Worm (Caenorhabditis elegans) whole organism, L4/young adult: ENCODE results near the gene F20D6.8.

ENCODE experiments used
- W03F9.2 ChIP-seq: fragments of 150-350 bp; optimal IDR thresholded peaks from 2 replicates; lab custom pipeline; 2014; ENCODE audit warnings: missing biosample characterization, missing genetic modification characterization
- dao-5 ChIP-seq: sonication (generic microtip); optimal IDR thresholded peaks from 2 replicates; lab custom pipeline; 2016; ENCODE audit warnings: missing genotype, missing genetic modification characterization, moderate library complexity, missing compliant biosample characterization
- him-1 ChIP-seq: sonication (generic microtip); optimal IDR thresholded peaks from 2 replicates; lab custom pipeline; 2016; ENCODE audit warnings: missing genotype, missing genetic modification reagents, missing genetic modification characterization, missing compliant biosample characterization

F20D6.8 gene

DNA sequence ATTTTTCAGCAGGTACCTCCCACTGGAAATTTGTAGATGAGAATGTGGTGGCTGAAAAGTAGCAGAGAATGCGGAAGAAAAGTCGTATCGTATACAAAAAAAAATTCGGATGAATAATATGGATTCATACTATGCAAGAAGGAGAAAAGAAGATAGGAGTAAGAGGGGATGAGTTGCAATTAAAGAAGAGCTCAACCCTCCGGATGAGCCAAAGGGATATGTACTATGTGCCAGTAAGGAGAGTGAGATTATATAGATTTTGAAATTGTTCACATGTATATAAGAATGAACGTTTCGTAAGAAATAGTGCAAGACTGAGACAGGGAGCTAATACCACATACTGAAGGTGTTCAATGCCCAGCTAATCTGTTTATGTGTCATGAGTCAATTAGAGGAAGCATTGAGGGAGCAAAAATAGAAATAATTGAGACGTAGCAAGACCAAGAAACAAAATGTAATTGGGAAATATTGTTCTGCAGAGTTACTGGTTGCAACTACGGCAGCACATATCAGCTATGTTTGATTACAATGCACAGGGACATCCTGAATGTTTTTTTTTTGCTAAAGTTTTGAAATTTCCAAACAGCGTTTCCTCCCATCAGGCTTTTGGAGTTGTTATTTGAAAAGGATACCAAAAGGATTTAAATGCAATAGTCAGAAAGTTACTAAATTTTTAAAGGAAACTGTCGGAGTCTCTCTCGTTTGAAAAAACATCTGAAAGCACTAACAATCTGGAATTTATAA, at the start of gene F20D6.8:
TSS of gene F20D6.8 (minus strand) at position 51 of the 744 bp plus-strand sequence.
- TF ChIP-seq dao-5 (no peak), W03F9.2 (no peak), him-1 (no peak)

DNA sequence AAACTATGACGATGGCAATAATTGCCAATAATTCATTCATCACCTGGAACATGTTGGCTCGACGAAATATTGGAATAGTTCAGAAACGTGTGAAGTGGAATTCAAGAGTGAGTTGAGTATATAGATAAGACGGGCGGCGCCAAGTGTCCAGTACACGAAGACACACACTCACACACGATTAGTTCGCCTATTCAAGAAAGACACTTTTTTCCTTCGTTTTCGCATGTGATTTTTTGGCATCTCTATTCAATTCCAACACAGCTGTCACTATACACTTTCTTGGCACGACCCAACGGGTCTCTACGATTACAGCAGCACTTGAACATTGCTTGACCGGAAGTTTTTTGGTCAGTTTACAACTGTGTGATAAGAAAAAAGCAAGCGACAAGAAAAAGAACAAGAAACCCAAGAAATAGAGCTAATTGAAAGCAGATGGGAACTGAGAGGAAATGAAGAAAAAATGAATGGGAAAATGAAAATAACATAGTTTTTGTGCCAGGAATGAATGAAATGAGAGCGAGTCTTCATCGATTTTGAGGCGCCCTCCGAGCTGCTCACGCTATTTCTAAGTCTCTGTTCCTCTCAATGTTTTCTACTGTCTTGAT, 49.7 kb upstream of the F20D6.8 start, which contains the start of gene K07C11.8:
TSS of gene K07C11.8 (minus strand) at position 224 of the 605 bp plus-strand sequence.
- TF ChIP-seq him-1 (no peak), W03F9.2 (no peak), dao-5 (no peak)

DNA sequence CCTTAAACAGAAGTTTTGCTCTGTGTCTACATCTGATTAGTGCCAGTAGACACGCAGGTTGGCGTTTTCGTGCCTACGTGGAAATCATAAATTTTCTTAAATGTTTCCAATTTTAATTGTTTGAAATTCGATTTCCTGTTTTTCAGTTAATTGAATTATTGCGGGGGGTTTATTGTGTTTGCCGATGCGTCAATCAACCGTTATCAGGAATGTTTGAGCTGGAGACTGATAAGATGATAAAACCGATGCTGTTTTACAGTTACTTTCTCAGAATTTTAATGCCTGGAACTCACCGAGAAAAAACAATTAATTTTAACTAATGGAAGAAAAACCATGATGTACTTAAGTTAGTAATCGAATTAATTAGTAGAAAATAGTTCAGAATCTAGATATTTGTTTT, 49.0 kb upstream of the F20D6.8 start:
- TF ChIP-seq him-1 (no peak), W03F9.2 (no peak), dao-5 (no peak)

DNA sequence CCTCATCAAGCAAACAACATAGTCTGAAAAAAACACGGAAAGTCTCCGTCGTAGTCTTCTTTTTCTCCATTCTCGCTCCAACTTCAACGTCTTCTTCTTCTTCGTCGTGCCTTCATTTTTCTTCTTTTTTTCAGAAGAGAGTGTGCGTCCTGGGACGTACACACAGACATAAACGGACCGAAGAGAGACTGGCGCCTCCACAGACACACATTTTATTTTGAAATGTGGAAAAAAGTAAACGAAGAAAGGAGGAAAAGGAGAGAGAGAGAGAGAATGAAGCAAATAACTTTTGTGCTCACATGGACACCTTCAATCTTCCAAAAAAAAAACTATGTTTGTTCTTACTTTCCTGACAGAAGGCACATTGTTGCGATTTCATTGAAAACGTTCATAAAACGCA, 47.1 kb upstream of the F20D6.8 start:
- no peak for TF ChIP-seq dao-5
- no peak for TF ChIP-seq W03F9.2
- TF ChIP-seq him-1, result no peak

DNA sequence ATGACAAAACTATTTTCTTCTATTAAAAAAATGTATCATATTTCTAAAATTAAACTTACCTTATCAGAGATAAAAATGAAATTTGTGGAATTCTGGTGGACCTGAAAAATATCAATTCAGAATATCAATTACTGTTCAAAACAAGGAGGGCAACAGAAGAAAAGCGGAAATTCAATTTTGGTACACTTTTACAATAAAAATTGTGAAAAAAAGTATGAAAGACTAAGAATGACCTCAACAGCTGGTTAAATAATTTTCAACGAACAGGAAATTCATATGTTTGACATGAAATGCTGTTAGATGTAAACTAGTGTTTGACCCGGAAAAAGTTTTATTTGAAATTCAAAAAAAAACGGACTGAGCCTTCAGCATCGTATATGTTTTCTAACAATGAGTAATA, 45.8 kb upstream of the F20D6.8 start, which contains the start of gene K07C11.7:
TSS of gene K07C11.7 (minus strand) at position 101 of the 400 bp plus-strand sequence.
- TF ChIP-seq dao-5 (no peak), W03F9.2 (no peak), him-1 (no peak)

DNA sequence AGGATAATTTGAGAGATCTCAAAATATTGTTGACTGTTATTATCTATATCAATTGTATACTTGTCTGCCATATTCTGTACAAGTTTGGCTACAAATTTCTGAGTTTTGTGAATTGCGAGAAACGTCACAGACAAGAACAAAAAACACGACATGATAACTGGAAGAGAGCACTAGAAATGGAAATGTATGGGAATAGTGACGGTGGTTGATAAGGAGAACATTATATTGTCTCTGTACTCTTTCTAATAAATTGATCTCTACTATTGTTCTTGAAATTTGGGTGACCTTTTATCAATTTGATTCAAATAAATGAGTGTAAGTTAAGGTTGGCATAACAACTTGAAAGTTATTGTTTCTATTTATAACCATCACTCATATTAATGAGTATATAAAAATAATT, 44.7 kb upstream of the F20D6.8 start:
- TF ChIP-seq dao-5 (no peak), him-1 (no peak)

DNA sequence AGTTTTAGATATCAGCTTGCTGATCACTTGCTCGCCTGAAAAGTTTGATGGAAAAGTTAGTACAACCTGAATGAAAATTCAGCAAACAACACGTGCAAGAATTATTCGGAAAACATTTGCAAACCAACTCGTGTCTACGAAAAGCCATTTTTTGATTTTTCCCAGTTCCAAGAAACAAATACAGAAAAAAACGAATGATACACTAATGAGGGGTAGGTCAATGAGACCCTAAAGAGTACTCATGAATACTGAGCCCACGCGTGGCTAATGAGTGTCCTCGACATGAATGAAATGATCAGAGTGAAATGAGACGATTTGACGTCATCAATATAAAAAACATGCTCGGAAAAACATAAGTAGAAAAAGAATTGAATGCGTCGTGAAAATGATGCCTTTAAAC, 43.9 kb upstream of the F20D6.8 start:
- TF ChIP-seq dao-5 (no peak), W03F9.2 (no peak), him-1 (no peak)

DNA sequence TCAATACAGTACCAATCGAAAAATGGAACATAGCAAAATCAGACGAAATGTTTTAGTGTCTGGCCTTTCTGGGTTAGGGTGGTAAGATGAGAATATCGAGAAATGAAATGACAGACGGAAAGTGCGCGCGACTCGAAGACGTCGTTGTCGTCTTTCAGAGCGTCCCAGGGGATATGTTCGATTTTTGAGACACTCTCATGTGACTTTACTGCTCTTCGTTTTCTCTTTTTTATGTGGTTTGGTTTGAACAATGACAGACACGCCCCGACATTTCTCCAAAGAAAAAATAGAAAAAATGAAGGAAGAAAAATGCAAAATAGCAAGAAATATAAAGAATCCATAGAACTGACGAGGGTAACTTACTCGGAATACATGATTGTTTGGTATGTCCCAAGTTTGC, 42.5 kb upstream of the F20D6.8 start:
- TF ChIP-seq W03F9.2 (no peak), dao-5 (no peak), him-1 (no peak)

DNA sequence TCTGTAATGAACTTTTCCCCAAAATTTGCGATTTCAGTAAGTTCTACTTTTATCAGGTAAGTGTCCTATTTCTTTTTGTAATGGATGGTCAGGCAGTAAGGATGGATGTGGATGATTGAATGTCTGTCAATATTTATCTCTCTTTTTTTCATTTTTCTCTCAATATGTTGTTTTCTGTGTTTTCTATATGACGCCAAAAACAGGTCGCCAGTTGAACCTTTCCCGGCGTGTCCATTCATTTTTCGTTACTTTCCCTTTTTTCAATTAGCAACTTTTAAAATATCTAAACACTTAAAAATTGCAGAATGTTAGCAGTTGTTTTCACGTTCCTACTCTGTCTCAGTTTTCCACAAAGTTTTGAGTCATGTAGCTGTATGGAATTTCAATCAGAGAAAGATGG, 38.9 kb upstream of the F20D6.8 start, which contains the start of gene timp-1:
TSS of gene timp-1 (plus strand) at position 305 of the 400 bp plus-strand sequence.
- TF ChIP-seq dao-5 (no peak), him-1 (no peak), W03F9.2 (no peak)

DNA sequence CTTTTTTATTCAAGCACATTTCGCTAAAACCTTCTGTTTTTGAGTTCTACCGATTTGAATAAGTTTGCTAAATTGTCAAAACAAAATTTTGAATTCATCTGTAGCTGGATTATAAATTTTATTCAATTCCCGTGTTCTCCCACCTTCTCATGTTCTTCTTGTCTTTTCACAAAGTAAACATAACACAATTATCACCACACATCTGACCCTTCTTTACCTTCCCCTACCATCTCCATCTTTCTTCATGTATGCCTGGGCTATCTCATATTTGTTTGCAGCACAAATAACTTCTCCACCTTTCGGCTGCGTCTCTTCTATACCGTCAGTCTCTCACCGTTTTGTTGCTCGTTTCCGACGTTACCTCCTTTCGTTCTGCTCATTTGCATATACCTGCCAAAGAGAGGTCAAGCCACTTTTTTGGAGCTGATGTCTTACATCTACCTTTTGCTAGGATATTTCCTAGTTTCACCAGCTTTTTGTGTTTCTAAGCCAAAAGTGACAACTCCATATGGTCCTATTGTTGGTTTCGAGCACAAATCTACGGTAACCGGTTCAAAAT, 35.1 kb upstream of the F20D6.8 start, which contains the start of gene cest-17:
TSS of gene cest-17 (plus strand) at position 248 of the 559 bp plus-strand sequence.
- TF ChIP-seq him-1, result no peak
- TF ChIP-seq dao-5, result no peak
- TF ChIP-seq W03F9.2, result no peak

DNA sequence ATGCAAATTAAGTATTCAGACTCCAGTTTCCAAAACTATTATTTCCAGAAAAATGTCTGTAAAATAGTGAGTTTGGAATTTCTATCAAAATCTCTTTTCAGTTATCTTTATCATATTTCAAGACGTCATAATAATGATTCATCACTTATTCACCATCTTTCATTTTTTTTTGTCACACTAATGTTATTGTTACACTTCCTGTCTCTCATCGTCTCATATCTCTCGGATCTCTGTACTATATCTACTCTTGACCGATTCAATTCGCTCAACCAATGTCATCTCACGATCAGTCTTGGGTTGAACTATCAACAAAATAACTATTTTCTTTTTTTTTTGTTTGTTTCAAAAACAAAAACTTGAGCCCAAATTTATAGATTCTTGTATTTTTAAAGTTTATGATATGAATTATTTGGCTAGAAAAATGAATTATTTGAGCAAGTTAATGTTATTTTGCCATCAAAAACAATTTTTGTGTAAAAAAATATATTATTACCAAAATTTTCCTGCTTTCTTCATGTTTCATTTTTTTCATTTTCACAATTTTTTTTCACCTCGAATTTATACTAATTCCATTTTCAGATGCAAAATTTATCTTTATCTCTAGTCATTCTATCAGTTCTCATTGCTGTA, 33.3 kb upstream of the F20D6.8 start, which contains the start of gene cri-2:
TSS of gene cri-2 (plus strand) at position 580 of the 630 bp plus-strand sequence.
- TF ChIP-seq him-1, result no peak
- no peak for TF ChIP-seq W03F9.2
- no peak for TF ChIP-seq dao-5

DNA sequence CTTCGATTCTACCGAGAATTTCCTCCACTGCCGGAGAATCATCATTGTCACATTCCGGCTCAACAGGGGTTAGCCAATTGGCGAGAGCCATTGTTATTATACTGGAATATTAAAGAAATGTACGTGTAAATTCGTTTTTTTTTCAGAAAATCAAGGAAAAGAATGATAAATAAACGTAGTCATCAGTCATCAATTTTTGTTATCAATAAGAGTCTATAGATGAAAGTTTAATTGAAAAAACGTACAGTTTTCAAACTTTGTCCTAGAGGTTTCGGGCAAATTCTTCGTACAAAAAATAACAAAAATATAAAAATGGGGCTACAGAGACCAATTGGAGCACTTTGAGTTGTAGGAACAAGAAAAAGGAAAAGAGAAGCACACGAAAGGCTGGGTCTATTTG, 30.9 kb upstream of the F20D6.8 start, which contains the start of gene F20D6.11:
TSS of gene F20D6.11 (minus strand) at position 101 of the 400 bp plus-strand sequence.
- TF ChIP-seq dao-5 (no peak), him-1 (no peak), W03F9.2 (no peak)

DNA sequence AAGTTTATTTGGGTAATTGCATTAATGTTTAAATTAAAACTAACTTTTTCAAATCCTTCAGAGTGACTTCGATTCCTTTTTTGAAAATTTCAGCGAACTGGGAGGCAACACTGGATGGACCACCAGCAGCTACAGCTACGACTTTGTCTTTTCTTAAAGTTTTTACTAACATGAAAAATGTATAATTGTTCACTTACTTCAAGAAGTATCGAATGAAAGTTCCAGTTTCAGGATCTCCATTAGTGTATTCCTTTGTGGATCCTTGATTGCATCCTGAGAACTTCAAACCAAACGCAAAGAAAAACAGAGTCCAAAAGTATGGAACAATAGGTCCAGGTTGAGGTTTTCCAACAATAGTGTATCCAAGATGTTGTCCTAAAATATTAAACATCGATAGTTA, 28.9 kb upstream of the F20D6.8 start:
- TF ChIP-seq dao-5 (no peak), W03F9.2 (no peak), him-1 (no peak)

DNA sequence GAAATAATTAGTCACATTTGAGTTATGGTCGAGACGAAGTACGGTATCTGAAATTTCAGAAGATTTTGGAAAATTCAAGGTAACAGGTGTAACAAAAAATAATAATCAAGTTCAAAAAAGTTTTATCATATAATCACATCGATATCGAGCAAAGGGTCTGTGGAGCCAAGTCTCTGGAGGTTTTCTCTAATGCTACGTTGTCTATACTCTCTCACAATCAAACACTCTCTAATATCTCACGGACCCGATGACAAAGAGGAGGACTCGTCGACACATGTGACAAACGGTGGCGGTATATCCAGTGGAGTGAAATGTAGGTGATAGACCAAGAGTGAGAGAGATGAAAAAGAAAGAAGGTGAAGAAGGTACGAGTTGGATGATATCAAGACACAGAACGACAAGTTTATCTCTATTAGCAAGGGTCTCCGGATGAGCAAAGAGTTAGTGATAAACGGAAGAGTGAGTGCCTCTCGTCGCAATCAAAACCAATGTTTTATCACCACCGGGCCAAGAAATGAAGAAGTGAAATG, 27.9 kb upstream of the F20D6.8 start, which contains the start of gene F20D6.10:
TSS of gene F20D6.10 (minus strand) at position 51 of the 530 bp plus-strand sequence.
- TF ChIP-seq him-1 (no peak), W03F9.2 (no peak), dao-5 (no peak)

DNA sequence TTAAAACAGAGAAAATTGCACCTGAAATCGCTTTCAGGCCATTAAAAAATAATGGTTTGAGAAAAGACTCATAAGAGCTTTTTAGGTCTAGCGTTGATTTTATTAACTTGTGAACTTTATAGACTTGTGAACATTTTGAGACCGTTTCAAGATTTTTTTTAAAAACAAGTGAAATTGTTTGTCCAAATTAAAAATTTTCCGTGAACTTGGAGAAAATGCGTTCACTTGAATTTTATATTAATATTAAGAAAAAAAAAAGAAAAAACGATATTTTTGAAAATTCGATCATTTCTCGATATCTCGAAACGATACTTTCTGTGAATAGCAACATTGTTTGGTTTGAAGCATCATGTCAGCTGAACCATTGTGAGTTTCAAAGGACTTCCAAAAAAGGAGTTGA, 22.4 kb upstream of the F20D6.8 start, which contains the start of gene F20D6.1:
TSS of gene F20D6.1 (plus strand) at position 301 of the 400 bp plus-strand sequence.
- TF ChIP-seq him-1, result no peak
- no peak for TF ChIP-seq dao-5
- no peak for TF ChIP-seq W03F9.2
